Worm (Caenorhabditis elegans) whole organism, late embryonic: Measurements from ENCODE around the gene acl-8.

Source experiments
- ama-1 ChIP-seq: fragments of 150-350 bp; optimal IDR thresholded peaks from 2 replicates; lab custom pipeline; 2014
- sdc-2 ChIP-seq: sonication (generic microtip); optimal IDR thresholded peaks from 2 replicates; lab custom pipeline; 2016; ENCODE audit warnings: missing genotype, missing genetic modification characterization, missing compliant biosample characterization
- tbx-2 ChIP-seq: sonication (generic microtip); optimal IDR thresholded peaks from 2 replicates; lab custom pipeline; 2016; ENCODE audit warnings: missing genetic modification characterization, missing compliant biosample characterization

ce11 chrV:6456903-6457302 lies 6.2 kb downstream of the acl-8 start:
- TF ChIP-seq tbx-2 (no peak), sdc-2 (no peak), ama-1 (no peak)
